Fruit fly (Drosophila melanogaster): ENCODE results near the gene vnc.

vnc gene

dm6 chr3L:9968267-9968721, 3.8 kb upstream of the vnc start, which contains the start of the genes CG6685 and Dronc (continued):
- no peak for TF ChIP-seq CG8290 (GFP tag; optimal IDR thresholded peaks at IDR 0.05)
- TF ChIP-seq CG8290 (tag; optimal IDR thresholded peaks at IDR 0.05), result no peak
- peak; percentile 94 for TF ChIP-seq phol (tag; optimal IDR thresholded peaks at IDR 0.05)
- peak; percentile 1 for TF ChIP-seq CG9437 (GFP tag; optimal IDR thresholded peaks at IDR 0.05)
- TF ChIP-seq zen (tag; optimal IDR thresholded peaks at IDR 0.05), result no peak
- TF ChIP-seq row (GFP tag; IDR thresholded peaks at IDR 0.05), result no peak
- no peak for TF ChIP-seq CG8089 (GFP tag; optimal IDR thresholded peaks at IDR 0.05)
- TF ChIP-seq Myb (GFP tag; optimal IDR thresholded peaks at IDR 0.05), result peak; percentile 59
- peak; percentile 46 for TF ChIP-seq BEAF-32 (GFP tag; optimal IDR thresholded peaks at IDR 0.05)
- no peak for TF ChIP-seq klu (GFP tag; IDR thresholded peaks at IDR 0.05)
- peak; percentile 65 for TF ChIP-seq CoRest (tag; optimal IDR thresholded peaks at IDR 0.05)
- no peak for TF ChIP-seq Atf-2 (GFP tag; optimal IDR thresholded peaks at IDR 0.05)
- TF ChIP-seq CG11398 (GFP tag; optimal IDR thresholded peaks at IDR 0.05), result no peak
- TF ChIP-seq sna (GFP tag; IDR thresholded peaks at IDR 0.05; ENCODE audit: partially characterized antibody), result peak; percentile 36; the same call in 1 of the 2 replicates
- TF ChIP-seq ewg (GFP tag; optimal IDR thresholded peaks at IDR 0.05), result peak; percentile 14
- no peak for TF ChIP-seq CG7372 (GFP tag; IDR thresholded peaks at IDR 0.05)
- peak; percentile 11 for TF ChIP-seq HmgD (GFP tag; optimal IDR thresholded peaks at IDR 0.05)
- TF ChIP-seq CG4360 (GFP tag; IDR thresholded peaks at IDR 0.05), result peak; percentile 46; the same call in 1 of the 2 replicates
- TF ChIP-seq wek (GFP tag; optimal IDR thresholded peaks at IDR 0.05), result peak; percentile 9
- TF ChIP-seq CG12219 (GFP tag; optimal IDR thresholded peaks at IDR 0.05), result no peak
- no peak for TF ChIP-seq dmrt99B (tag; optimal IDR thresholded peaks at IDR 0.05)
- peak; percentile 58 for TF ChIP-seq pita (GFP tag; optimal IDR thresholded peaks at IDR 0.05)
- TF ChIP-seq Sry-β (GFP tag; optimal IDR thresholded peaks at IDR 0.05), result no peak
- TF ChIP-seq CG6791 (GFP tag; IDR thresholded peaks at IDR 0.05; ENCODE audit: partially characterized antibody), result no peak
- TF ChIP-seq gem (tag; optimal IDR thresholded peaks at IDR 0.05), result peak; percentile 21
- no peak for TF ChIP-seq Nf-YC (tag; optimal IDR thresholded peaks at IDR 0.05)
- no peak for TF ChIP-seq ci (GFP tag; IDR thresholded peaks at IDR 0.05)
- TF ChIP-seq CG34224 (GFP tag; IDR thresholded peaks at IDR 0.05; ENCODE audit: partially characterized antibody), result no peak
- peak; percentile 7 for TF ChIP-seq CG1792 (GFP tag; optimal IDR thresholded peaks at IDR 0.05)
- TF ChIP-seq C15 (GFP tag; IDR thresholded peaks at IDR 0.05), result no peak
- no peak for TF ChIP-seq CG30431 (GFP tag; optimal IDR thresholded peaks at IDR 0.05)
- peak; percentile 57 for TF ChIP-seq MESR4 (GFP tag; optimal IDR thresholded peaks at IDR 0.05)
- no peak for TF ChIP-seq CG3726 (GFP tag; IDR thresholded peaks at IDR 0.05)
- TF ChIP-seq CG12236 (GFP tag; optimal IDR thresholded peaks at IDR 0.05), result no peak
- TF ChIP-seq CG14050 (GFP tag; IDR thresholded peaks at IDR 0.05), result no peak
- TF ChIP-seq E2f2 (GFP tag; IDR thresholded peaks at IDR 0.05), result peak; percentile 65; the same call in 1 of the 2 replicates
- no peak for TF ChIP-seq CG13296 (GFP tag; optimal IDR thresholded peaks at IDR 0.05)
- TF ChIP-seq cad (GFP tag; optimal IDR thresholded peaks at IDR 0.05), result no peak
- no peak for TF ChIP-seq pb (GFP tag; optimal IDR thresholded peaks at IDR 0.05)
- no peak for TF ChIP-seq Dad (GFP tag; optimal IDR thresholded peaks at IDR 0.05)
- TF ChIP-seq CG8388 (GFP tag; optimal IDR thresholded peaks at IDR 0.05), result no peak
- no peak for TF ChIP-seq esg (GFP tag; conservative IDR thresholded peaks at IDR 0.05)
- no peak for TF ChIP-seq Blimp-1 (GFP tag; optimal IDR thresholded peaks at IDR 0.05)
- TF ChIP-seq CG14667 (GFP tag; IDR thresholded peaks at IDR 0.05), result no peak
- TF ChIP-seq CG18619 (GFP tag; optimal IDR thresholded peaks at IDR 0.05), result no peak
- no peak for TF ChIP-seq Nf-YA (GFP tag; IDR thresholded peaks at IDR 0.05)
- TF ChIP-seq ham (GFP tag; IDR thresholded peaks at IDR 0.05), result no peak
- no peak for TF ChIP-seq ash1 (GFP tag; optimal IDR thresholded peaks at IDR 0.05)
- peak; percentile 57 for TF ChIP-seq CG17186 (GFP tag; optimal IDR thresholded peaks at IDR 0.05)
- TF ChIP-seq CG9797 (GFP tag; optimal IDR thresholded peaks at IDR 0.05), result peak; percentile 85
- TF ChIP-seq CG32772 (GFP tag; IDR thresholded peaks at IDR 0.05), result no peak
- no peak for TF ChIP-seq ems (GFP tag; optimal IDR thresholded peaks at IDR 0.05)

Measured in whole organism, embryonic.